Worm (Caenorhabditis elegans) whole organism, L4/young adult: ENCODE measurements around the gene ZK1128.1.

Source experiments
- W03F9.2 ChIP-seq: fragments of 150-350 bp; optimal IDR thresholded peaks from 2 replicates; lab custom pipeline; 2014; ENCODE audit warnings: missing biosample characterization, missing genetic modification characterization
- dao-5 ChIP-seq: sonication (generic microtip); optimal IDR thresholded peaks from 2 replicates; lab custom pipeline; 2016; ENCODE audit warnings: missing genotype, missing genetic modification characterization, moderate library complexity, missing compliant biosample characterization
- him-1 ChIP-seq: sonication (generic microtip); optimal IDR thresholded peaks from 2 replicates; lab custom pipeline; 2016; ENCODE audit warnings: missing genotype, missing genetic modification reagents, missing genetic modification characterization, missing compliant biosample characterization

Gene ZK1128.1

ce11 chrIII:10094538-10094937 lies 20.0 kb downstream of the ZK1128.1 start:
- TF ChIP-seq W03F9.2 (tag; lab: Kevin White, UChicago) (no peak), dao-5 (tag; lab: Kevin White, UChicago) (no peak)

- no peak for TF ChIP-seq dao-5 (tag; lab: Kevin White, UChicago)
- no peak for TF ChIP-seq him-1 (tag; lab: Kevin White, UChicago)
- no peak for TF ChIP-seq W03F9.2 (tag; lab: Kevin White, UChicago)
Measured at ce11 chrIII:10093093-10093492, 21.5 kb downstream of the ZK1128.1 start.

- TF ChIP-seq him-1 (tag; lab: Kevin White, UChicago) = no peak
- no peak for TF ChIP-seq W03F9.2 (tag; lab: Kevin White, UChicago)
- TF ChIP-seq dao-5 (tag; lab: Kevin White, UChicago) = no peak
Measured at ce11 chrIII:10090685-10091084, 23.9 kb downstream of the ZK1128.1 start, which contains the start of gene gtf-2H2C. gtf-2H2C (minus strand) TSS chrIII:10090785.

- TF ChIP-seq him-1 (tag; lab: Kevin White, UChicago) (no peak), W03F9.2 (tag; lab: Kevin White, UChicago) (no peak), dao-5 (tag; lab: Kevin White, UChicago) (no peak)
Measured at ce11 chrIII:10088508-10088981, 26.0 kb downstream of the ZK1128.1 start, which contains the start of gene hal-2. hal-2 (minus strand) TSS chrIII:10088931.

- TF ChIP-seq him-1 (tag; lab: Kevin White, UChicago) (no peak), W03F9.2 (tag; lab: Kevin White, UChicago) (no peak), dao-5 (tag; lab: Kevin White, UChicago) (no peak)
Measured at ce11 chrIII:10085983-10086382, 28.6 kb downstream of the ZK1128.1 start, which contains the start of gene T16H12.2. T16H12.2 (plus strand) TSS chrIII:10086283.

ce11 chrIII:10085574-10085973 lies 29.0 kb downstream of the ZK1128.1 start:
- TF ChIP-seq him-1 (tag; lab: Kevin White, UChicago) (no peak), dao-5 (tag; lab: Kevin White, UChicago) (no peak), W03F9.2 (tag; lab: Kevin White, UChicago) (no peak)

- TF ChIP-seq dao-5 (tag; lab: Kevin White, UChicago) (no peak), him-1 (tag; lab: Kevin White, UChicago) (no peak), W03F9.2 (tag; lab: Kevin White, UChicago) (no peak)
Measured at ce11 chrIII:10085103-10085502, 29.5 kb downstream of the ZK1128.1 start, which contains the start of gene T16H12.13. T16H12.13 (plus strand) TSS chrIII:10085403.

ce11 chrIII:10083242-10083641 lies 31.3 kb downstream of the ZK1128.1 start, which contains the start of gene T16H12.3:
T16H12.3 (minus strand) TSS chrIII:10083292.
- TF ChIP-seq W03F9.2 (tag; lab: Kevin White, UChicago) = no peak
- TF ChIP-seq dao-5 (tag; lab: Kevin White, UChicago) = no peak
- no peak for TF ChIP-seq him-1 (tag; lab: Kevin White, UChicago)

- no peak for TF ChIP-seq him-1 (tag; lab: Kevin White, UChicago)
- TF ChIP-seq dao-5 (tag; lab: Kevin White, UChicago) = no peak
- TF ChIP-seq W03F9.2 (tag; lab: Kevin White, UChicago) = no peak
Measured at ce11 chrIII:10078784-10079183, 35.8 kb downstream of the ZK1128.1 start.

- no peak for TF ChIP-seq him-1 (tag; lab: Kevin White, UChicago)
- TF ChIP-seq dao-5 (tag; lab: Kevin White, UChicago) = no peak
- TF ChIP-seq W03F9.2 (tag; lab: Kevin White, UChicago) = no peak
Measured at ce11 chrIII:10078151-10078550, 36.4 kb downstream of the ZK1128.1 start, which contains the start of gene T16G12.9. T16G12.9 (minus strand) TSS chrIII:10078251.

ce11 chrIII:10076042-10076441 lies 38.5 kb downstream of the ZK1128.1 start:
- TF ChIP-seq him-1 (tag; lab: Kevin White, UChicago) = no peak
- TF ChIP-seq W03F9.2 (tag; lab: Kevin White, UChicago) = no peak
- TF ChIP-seq dao-5 (tag; lab: Kevin White, UChicago) = no peak

ce11 chrIII:10069278-10069677 lies 45.3 kb downstream of the ZK1128.1 start, which contains the start of gene T16G12.6:
T16G12.6 (plus strand) TSS chrIII:10069578.
- TF ChIP-seq him-1 (tag; lab: Kevin White, UChicago) = no peak

ce11 chrIII:10064140-10064539 lies 50.4 kb downstream of the ZK1128.1 start, which contains the start of gene ekl-6:
ekl-6 (plus strand) TSS chrIII:10064404.
- TF ChIP-seq dao-5 (tag; lab: Kevin White, UChicago) (no peak), him-1 (tag; lab: Kevin White, UChicago) (no peak), W03F9.2 (tag; lab: Kevin White, UChicago) (peak; percentile 51)
